Fruit fly (Drosophila melanogaster): ENCODE measurements around the gene CG9114.

DNA sequence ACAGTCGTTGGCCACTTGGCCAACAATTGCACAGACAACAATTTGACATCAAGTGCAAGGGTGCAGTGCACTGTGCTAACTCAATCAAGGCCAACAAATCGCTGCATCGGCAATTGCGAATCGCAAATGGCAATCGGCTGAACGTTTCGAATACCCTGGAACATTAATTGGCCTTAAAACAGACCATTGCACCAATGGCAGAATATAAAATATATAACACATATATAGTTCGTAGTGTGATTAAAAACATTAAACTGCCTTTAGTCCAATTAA lies 20.1 kb downstream of the CG9114 start:
- no peak for TF ChIP-seq CG15336 (GFP tag; IDR thresholded peaks at IDR 0.05)
- no peak for TF ChIP-seq dac (GFP tag; optimal IDR thresholded peaks at IDR 0.05)
- no peak for TF ChIP-seq CG4318 (GFP tag; optimal IDR thresholded peaks at IDR 0.05)

Measured in whole organism, prepupa.